Worm (Caenorhabditis elegans): ENCODE results near the gene C25E10.5.

DNA sequence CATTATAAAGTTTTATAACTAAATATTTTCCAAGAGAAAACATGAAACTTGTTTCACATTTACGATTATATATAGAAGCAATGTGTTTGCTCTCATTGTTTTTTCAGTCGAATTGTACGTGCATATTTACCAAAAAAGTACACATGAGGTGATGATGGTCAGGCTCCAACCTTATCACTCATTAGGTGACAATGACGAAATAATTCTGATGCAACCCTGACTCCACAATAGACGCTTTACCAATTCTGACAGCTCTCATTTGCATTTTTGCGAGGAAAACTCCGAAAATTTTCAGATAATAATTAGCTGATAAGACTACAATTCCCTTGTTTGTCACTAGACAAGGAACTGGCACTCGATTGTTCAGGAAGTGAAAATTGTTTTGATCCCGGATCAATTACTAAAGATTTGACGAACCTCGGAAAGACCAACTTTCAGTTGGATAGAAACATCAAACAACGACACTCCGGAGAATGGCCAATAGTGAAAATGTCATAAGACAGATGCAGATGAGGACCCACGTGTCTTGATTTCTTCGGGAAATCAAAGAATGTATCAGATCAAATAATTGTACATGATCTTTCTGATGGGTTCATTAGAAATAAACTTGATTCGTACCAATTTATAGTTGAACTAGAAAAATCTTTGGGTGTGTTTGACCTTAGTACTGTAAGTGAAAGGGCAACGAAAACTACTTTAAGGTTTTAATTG, 48.6 kb downstream of the C25E10.5 start:
- TF ChIP-seq pha-4 (tag; optimal IDR thresholded peaks at IDR 0.05) (no peak), dve-1 (tag; optimal IDR thresholded peaks at IDR 0.05) (no peak), pqm-1 (tag; optimal IDR thresholded peaks at IDR 0.05) (no peak), pros-1 (tag; optimal IDR thresholded peaks at IDR 0.05) (no peak), ama-1 (optimal IDR thresholded peaks at IDR 0.05) (no peak)
